Worm (Caenorhabditis elegans) whole organism, late embryonic: Measurements from ENCODE around the gene Y53C12B.7.

Source experiments
- C08G9.2 ChIP-seq: sonication (generic microtip); optimal IDR thresholded peaks from 2 replicates; lab custom pipeline; 2016; ENCODE audit warnings: mild to moderate bottlenecking, missing genetic modification characterization, moderate library complexity, missing compliant biosample characterization
- C38D4.7 ChIP-seq: fragments of 200-800 bp; sonication (Bioruptor generic); optimal IDR thresholded peaks from 2 replicates; lab custom pipeline; 2018; ENCODE audit warnings: mild to moderate bottlenecking, missing genetic modification characterization, moderate library complexity, missing compliant biosample characterization
- F13H6.1 ChIP-seq: sonication (generic microtip); optimal IDR thresholded peaks from 2 replicates; lab custom pipeline; 2016; ENCODE audit warnings: missing genetic modification characterization, missing compliant biosample characterization
- K09A11.1 ChIP-seq: sonication (generic microtip); optimal IDR thresholded peaks from 2 replicates; lab custom pipeline; 2017; ENCODE audit warnings: antibody characterized with exemption, mild to moderate bottlenecking, missing genetic modification characterization, missing compliant biosample characterization; ENCODE audit not compliant: insufficient read depth
- T23F11.4 ChIP-seq: fragments of 200-800 bp; sonication (Bioruptor generic); optimal IDR thresholded peaks from 2 replicates; lab custom pipeline; 2018; ENCODE audit warnings: mild to moderate bottlenecking, missing genetic modification characterization, missing compliant biosample characterization
- Y22D7AL.16 ChIP-seq: sonication (generic microtip); optimal IDR thresholded peaks from 2 replicates; lab custom pipeline; 2016; ENCODE audit warnings: missing genetic modification characterization, missing compliant biosample characterization
- ahr-1 ChIP-seq: sonication (generic microtip); optimal IDR thresholded peaks from 2 replicates; lab custom pipeline; 2016; ENCODE audit warnings: missing genetic modification characterization, missing compliant biosample characterization
- ceh-14 ChIP-seq: sonication (generic microtip); optimal IDR thresholded peaks from 2 replicates; lab custom pipeline; 2016; ENCODE audit warnings: missing genotype, missing genetic modification characterization, missing compliant biosample characterization
- ceh-18 ChIP-seq: sonication (generic microtip); optimal IDR thresholded peaks from 2 replicates; lab custom pipeline; 2016; ENCODE audit warnings: missing genetic modification characterization, missing compliant biosample characterization
- ceh-2 ChIP-seq: sonication (generic microtip); optimal IDR thresholded peaks from 2 replicates; lab custom pipeline; 2016; ENCODE audit warnings: missing genotype, missing genetic modification characterization, missing compliant biosample characterization
- ceh-22 ChIP-seq: sonication (generic microtip); optimal IDR thresholded peaks from 2 replicates; lab custom pipeline; 2017; ENCODE audit warnings: missing biosample characterization, missing genetic modification characterization
- ceh-24 ChIP-seq: sonication (generic microtip); optimal IDR thresholded peaks from 2 replicates; lab custom pipeline; 2016; ENCODE audit warnings: mild to moderate bottlenecking, missing genetic modification characterization, missing compliant biosample characterization
- ceh-31 ChIP-seq: sonication (generic microtip); optimal IDR thresholded peaks from 2 replicates; lab custom pipeline; 2016; ENCODE audit warnings: missing genetic modification characterization, missing compliant biosample characterization
- ceh-34 ChIP-seq: sonication (generic microtip); optimal IDR thresholded peaks from 2 replicates; lab custom pipeline; 2016; ENCODE audit warnings: mild to moderate bottlenecking, missing genetic modification characterization, missing compliant biosample characterization
- ceh-48 ChIP-seq: sonication (generic microtip); optimal IDR thresholded peaks from 2 replicates; lab custom pipeline; 2016; ENCODE audit warnings: missing genetic modification characterization, inconsistent platforms, missing compliant biosample characterization
- ceh-6 ChIP-seq: fragments of 200-800 bp; sonication (Bioruptor generic); optimal IDR thresholded peaks from 2 replicates; lab custom pipeline; 2018; ENCODE audit warnings: mild to moderate bottlenecking, missing genetic modification characterization, missing compliant biosample characterization
- ceh-9 ChIP-seq: sonication (generic microtip); optimal IDR thresholded peaks from 2 replicates; lab custom pipeline; 2016; ENCODE audit warnings: mild to moderate bottlenecking, missing genetic modification characterization, inconsistent platforms, missing compliant biosample characterization
- che-1 ChIP-seq: sonication (generic microtip); optimal IDR thresholded peaks from 2 replicates; lab custom pipeline; 2016; ENCODE audit warnings: mild to moderate bottlenecking, missing genetic modification characterization, missing compliant biosample characterization
- dmd-4 ChIP-seq: sonication (generic microtip); optimal IDR thresholded peaks from 2 replicates; lab custom pipeline; 2016; ENCODE audit warnings: borderline replicate concordance, missing genetic modification characterization, missing compliant biosample characterization
- dve-1 ChIP-seq: sonication (generic microtip); optimal IDR thresholded peaks from 2 replicates; lab custom pipeline; 2017; ENCODE audit warnings: antibody characterized with exemption, mild to moderate bottlenecking, missing genetic modification characterization, missing compliant biosample characterization
- elt-2 ChIP-seq: sonication (generic microtip); optimal IDR thresholded peaks from 2 replicates; lab custom pipeline; 2016; ENCODE audit warnings: missing genetic modification reagents, missing genetic modification characterization, missing compliant biosample characterization
- eyg-1 ChIP-seq: sonication (generic microtip); optimal IDR thresholded peaks from 2 replicates; lab custom pipeline; 2016; ENCODE audit warnings: missing genotype, missing genetic modification characterization, missing compliant biosample characterization
- fkh-6 ChIP-seq: sonication (generic microtip); optimal IDR thresholded peaks from 2 replicates; lab custom pipeline; 2016; ENCODE audit warnings: missing genetic modification characterization, missing compliant biosample characterization
- gmeb-2 ChIP-seq: sonication (generic microtip); optimal IDR thresholded peaks from 2 replicates; lab custom pipeline; 2016; ENCODE audit warnings: missing genetic modification characterization, inconsistent platforms, missing compliant biosample characterization
- hlh-13 ChIP-seq: fragments of 200-800 bp; sonication (Bioruptor generic); optimal IDR thresholded peaks from 2 replicates; lab custom pipeline; 2018; ENCODE audit warnings: mild to moderate bottlenecking, missing genetic modification characterization, missing compliant biosample characterization
- hlh-30 ChIP-seq: sonication (generic microtip); optimal IDR thresholded peaks from 2 replicates; lab custom pipeline; 2017; ENCODE audit warnings: antibody characterized with exemption, missing genetic modification characterization, missing compliant biosample characterization; ENCODE audit not compliant: insufficient read depth
- hlh-6 ChIP-seq: sonication (generic microtip); optimal IDR thresholded peaks from 2 replicates; lab custom pipeline; 2016; ENCODE audit warnings: missing genotype, missing genetic modification characterization, missing compliant biosample characterization
- lin-11 ChIP-seq: fragments of 200-800 bp; sonication (Bioruptor generic); optimal IDR thresholded peaks from 2 replicates; lab custom pipeline; 2018; ENCODE audit warnings: mild to moderate bottlenecking, missing genetic modification characterization, missing compliant biosample characterization
- mec-3 ChIP-seq: sonication (generic microtip); optimal IDR thresholded peaks from 2 replicates; lab custom pipeline; 2016; ENCODE audit warnings: borderline replicate concordance, missing genetic modification characterization, missing compliant biosample characterization
- nfya-1 ChIP-seq: sonication (generic microtip); optimal IDR thresholded peaks from 2 replicates; lab custom pipeline; 2017; ENCODE audit warnings: missing genetic modification characterization, mild to moderate bottlenecking, missing compliant biosample characterization, antibody characterized with exemption, moderate library complexity
- nhr-232 ChIP-seq: sonication (generic microtip); optimal IDR thresholded peaks from 2 replicates; lab custom pipeline; 2016; ENCODE audit warnings: missing genetic modification characterization, missing compliant biosample characterization
- odd-2 ChIP-seq: sonication (generic microtip); optimal IDR thresholded peaks from 2 replicates; lab custom pipeline; 2017; ENCODE audit warnings: antibody characterized with exemption, mild to moderate bottlenecking, missing genetic modification characterization, missing compliant biosample characterization
- pat-9 ChIP-seq: fragments of 200-800 bp; sonication (Bioruptor generic); optimal IDR thresholded peaks from 2 replicates; lab custom pipeline; 2018; ENCODE audit warnings: mild to moderate bottlenecking, missing genetic modification characterization, moderate library complexity, missing compliant biosample characterization
- pax-1 ChIP-seq: fragments of 150-350 bp; optimal IDR thresholded peaks from 2 replicates; lab custom pipeline; 2014; ENCODE audit warnings: missing biosample characterization, missing genetic modification characterization
- pha-2 ChIP-seq: sonication (generic microtip); optimal IDR thresholded peaks from 2 replicates; lab custom pipeline; 2017; ENCODE audit warnings: mild to moderate bottlenecking, missing genetic modification characterization, missing compliant biosample characterization
- pha-4 ChIP-seq: fragments of 150-350 bp; optimal IDR thresholded peaks from 2 replicates; lab custom pipeline; 2018; ENCODE audit warnings: missing biosample characterization, missing genetic modification reagents, missing genetic modification characterization
- pros-1 ChIP-seq: fragments of 150-350 bp; optimal IDR thresholded peaks from 2 replicates; lab custom pipeline; 2014; ENCODE audit warnings: missing biosample characterization, missing genetic modification reagents, missing genetic modification characterization
- ref-2 ChIP-seq: sonication (generic microtip); optimal IDR thresholded peaks from 2 replicates; lab custom pipeline; 2016; ENCODE audit warnings: missing genetic modification characterization, missing compliant biosample characterization
- sox-2 ChIP-seq: fragments of 200-800 bp; sonication (Bioruptor generic); IDR thresholded peaks from 2 replicates; pipeline ENCODE4 v1.3.6; 2022; ENCODE audit warnings: missing genetic modification reagents, missing genetic modification characterization, missing compliant biosample characterization
- syd-9 ChIP-seq: sonication (generic microtip); optimal IDR thresholded peaks from 2 replicates; lab custom pipeline; 2016; ENCODE audit warnings: mild to moderate bottlenecking, missing genetic modification characterization, moderate library complexity, missing compliant biosample characterization
- tbx-2 ChIP-seq: sonication (generic microtip); optimal IDR thresholded peaks from 2 replicates; lab custom pipeline; 2016; ENCODE audit warnings: missing genetic modification characterization, missing compliant biosample characterization
- ttx-3 ChIP-seq: sonication (generic microtip); optimal IDR thresholded peaks from 2 replicates; lab custom pipeline; 2016; ENCODE audit warnings: missing genetic modification reagents, missing genetic modification characterization, missing compliant biosample characterization
- unc-42 ChIP-seq: sonication (generic microtip); optimal IDR thresholded peaks from 2 replicates; lab custom pipeline; 2016; ENCODE audit warnings: missing genotype, missing genetic modification characterization, missing compliant biosample characterization
- unc-55 ChIP-seq: sonication (generic microtip); optimal IDR thresholded peaks from 2 replicates; lab custom pipeline; 2017; ENCODE audit warnings: missing biosample characterization, missing genetic modification reagents, missing genetic modification characterization
- ztf-16 ChIP-seq: sonication (generic microtip); optimal IDR thresholded peaks from 2 replicates; lab custom pipeline; 2017; ENCODE audit warnings: missing genetic modification characterization, missing compliant biosample characterization

The Y53C12B.7 gene

ce11 chrII:9752278-9752677, 740 bp downstream of the Y53C12B.7 start:
- TF ChIP-seq pat-9 (tag; lab: Kevin White, UChicago) = no peak
- TF ChIP-seq ceh-34 (tag; lab: Kevin White, UChicago) = no peak
- no peak for TF ChIP-seq pax-1 (tag; lab: Kevin White, UChicago)
- no peak for TF ChIP-seq syd-9 (tag; lab: Kevin White, UChicago)
- no peak for TF ChIP-seq T23F11.4
- TF ChIP-seq ceh-14 = no peak
- no peak for TF ChIP-seq gmeb-2 (tag; lab: Kevin White, UChicago)
- no peak for TF ChIP-seq sox-2 (GFP tag; lab: Robert Waterston, UW)
- TF ChIP-seq ttx-3 (tag; lab: Kevin White, UChicago) = no peak
- no peak for TF ChIP-seq ceh-2 (tag; lab: Kevin White, UChicago)
- no peak for TF ChIP-seq ahr-1 (tag; lab: Kevin White, UChicago)

DNA sequence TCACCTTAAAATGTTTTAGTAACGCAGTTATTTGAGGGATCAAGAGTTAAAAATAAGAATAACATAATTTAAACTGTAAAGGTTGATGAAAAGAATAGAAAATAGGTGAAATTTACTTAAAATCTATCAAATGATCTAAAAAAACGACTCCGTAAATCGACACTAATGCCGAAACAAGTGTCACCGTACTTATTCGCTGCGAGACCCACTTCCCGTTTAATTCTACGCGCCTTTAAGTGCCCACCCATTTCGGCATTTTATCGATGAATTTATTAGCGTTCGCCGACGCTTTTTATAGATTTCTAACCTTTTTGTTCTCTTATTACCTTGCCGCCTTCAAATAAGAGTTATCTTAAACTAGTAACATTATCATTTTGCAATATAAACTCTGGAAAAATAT, 6.9 kb downstream of the Y53C12B.7 start, which contains the start of the genes Y53C12B.1 and nos-3:
Gene Y53C12B.1, minus strand, starts transcription at position 10 of the 400 bp plus-strand sequence.
Gene nos-3, plus strand, starts transcription at position 248 of the 400 bp plus-strand sequence.
- TF ChIP-seq unc-42 (tag; lab: Kevin White, UChicago) (peak; percentile 82), C08G9.2 (tag; lab: Kevin White, UChicago) (no peak), ceh-31 (tag; lab: Kevin White, UChicago) (peak; percentile 60), T23F11.4 (no peak), ceh-34 (tag; lab: Kevin White, UChicago) (peak; percentile 37), ceh-48 (tag; lab: Kevin White, UChicago) (peak; percentile 33), nhr-232 (tag; lab: Kevin White, UChicago) (no peak), unc-55 (GFP tag; lab: Kevin White, UChicago) (no peak), ceh-18 (tag; lab: Kevin White, UChicago) (no peak), ahr-1 (tag; lab: Kevin White, UChicago) (no peak), nfya-1 (tag; lab: Kevin White, UChicago) (peak; percentile 89), F13H6.1 (no peak), tbx-2 (tag; lab: Kevin White, UChicago) (peak; percentile 41), odd-2 (tag; lab: Kevin White, UChicago) (no peak), ceh-24 (no peak), hlh-30 (tag; lab: Kevin White, UChicago) (no peak), K09A11.1 (tag; lab: Kevin White, UChicago) (no peak), ceh-2 (tag; lab: Kevin White, UChicago) (peak; percentile 27), hlh-13 (GFP tag; lab: Kevin White, UChicago) (no peak), ceh-6 (GFP tag; lab: Kevin White, UChicago) (no peak), lin-11 (tag; lab: Kevin White, UChicago) (no peak), C38D4.7 (GFP tag; lab: Kevin White, UChicago) (no peak), eyg-1 (tag; lab: Kevin White, UChicago) (no peak), pros-1 (tag; lab: Kevin White, UChicago) (no peak), mec-3 (tag; lab: Kevin White, UChicago) (no peak), elt-2 (tag; lab: Kevin White, UChicago) (peak; percentile 39), dve-1 (tag; lab: Kevin White, UChicago) (no peak), ztf-16 (no peak), pax-1 (tag; lab: Kevin White, UChicago) (peak; percentile 10)

ce11 chrII:9742784-9743183, 10.2 kb downstream of the Y53C12B.7 start, which contains the start of gene pno-1:
Gene pno-1 (minus strand): TSS chrII:9742884.
- TF ChIP-seq ceh-18 (tag; lab: Kevin White, UChicago) (no peak), pha-2 (tag; lab: Kevin White, UChicago) (no peak), fkh-6 (tag; lab: Kevin White, UChicago) (no peak), pros-1 (tag; lab: Kevin White, UChicago) (no peak), ceh-31 (tag; lab: Kevin White, UChicago) (no peak), Y22D7AL.16 (tag; lab: Kevin White, UChicago) (no peak), dve-1 (tag; lab: Kevin White, UChicago) (no peak), ref-2 (no peak), mec-3 (tag; lab: Kevin White, UChicago) (no peak), ceh-22 (tag; lab: Kevin White, UChicago) (no peak), pha-4 (tag; lab: Kevin White, UChicago) (no peak), ceh-9 (tag; lab: Kevin White, UChicago) (no peak), hlh-6 (no peak), che-1 (tag; lab: Kevin White, UChicago) (no peak), pax-1 (tag; lab: Kevin White, UChicago) (no peak), nhr-232 (tag; lab: Kevin White, UChicago) (no peak), dmd-4 (tag; lab: Kevin White, UChicago) (no peak)
- TF ChIP-seq, all 69 proteins: peak for 0
